Worm (Caenorhabditis elegans): ENCODE data around the gene D2063.1.
A peak's percentile ranks its signal among the peaks of the same experiment; 100 is the strongest.

Gene D2063.1

DNA sequence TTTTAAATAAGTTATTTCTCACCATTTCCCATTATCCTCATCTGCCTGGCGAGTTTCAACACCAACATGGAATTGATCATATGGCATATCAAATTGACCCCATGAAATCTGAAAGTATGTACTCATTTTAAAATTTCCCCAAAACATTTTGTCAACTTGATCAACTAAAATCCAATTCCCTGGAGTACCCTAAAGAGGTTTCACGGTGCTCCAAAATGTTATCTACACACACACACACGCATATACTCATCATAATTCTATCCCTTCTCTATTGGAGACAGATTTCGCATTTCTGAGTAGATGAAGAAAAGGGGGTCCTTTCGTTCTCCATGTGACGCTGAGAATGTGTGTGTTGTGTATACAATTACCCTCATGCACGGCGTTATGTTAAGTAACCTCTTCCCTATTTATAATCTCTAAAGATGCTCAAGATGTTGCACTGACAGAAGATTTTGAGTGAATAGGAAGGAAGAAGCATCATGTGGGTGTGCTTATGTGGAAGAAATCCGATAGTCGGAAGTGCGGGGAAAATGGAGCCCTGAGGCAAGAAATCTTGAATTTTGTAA, 29.2 kb downstream of the D2063.1 start:
- TF ChIP-seq elt-3 (tag; optimal IDR thresholded peaks at IDR 0.05): no peak
- TF ChIP-seq nhr-6 (tag; optimal IDR thresholded peaks at IDR 0.05): no peak
- no peak for TF ChIP-seq unc-62 (GFP tag; optimal IDR thresholded peaks at IDR 0.05)
- no peak for TF ChIP-seq ztf-1 (GFP tag; conservative IDR thresholded peaks at IDR 0.05)
- TF ChIP-seq elt-1 (tag; optimal IDR thresholded peaks at IDR 0.05): no peak

DNA sequence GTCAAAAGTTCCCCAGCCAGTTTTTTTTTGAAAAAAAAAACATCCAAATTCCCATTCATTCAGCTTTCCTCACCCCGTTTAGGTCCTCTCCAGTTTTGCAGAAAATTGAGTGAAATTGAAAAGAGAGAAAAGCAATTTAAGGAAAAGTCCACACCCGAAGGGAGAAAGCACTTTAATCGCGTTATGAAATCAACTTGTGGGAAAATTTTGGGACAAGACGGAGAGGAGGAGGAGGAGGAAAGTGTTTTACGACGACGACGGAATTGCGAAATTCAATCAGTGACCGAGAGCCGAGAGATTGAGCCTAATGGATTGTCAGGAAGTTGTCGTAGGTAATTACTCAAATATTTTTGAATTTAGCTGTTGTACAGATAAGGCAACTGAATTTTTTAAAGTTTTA, 30.4 kb downstream of the D2063.1 start:
- TF ChIP-seq elt-1 (tag; optimal IDR thresholded peaks at IDR 0.05) (no peak), ceh-82 (tag; optimal IDR thresholded peaks at IDR 0.05) (no peak), egl-27 (tag; optimal IDR thresholded peaks at IDR 0.05) (peak; percentile 12), snpc-4 (tag; optimal IDR thresholded peaks at IDR 0.05) (no peak), lsy-2 (tag; optimal IDR thresholded peaks at IDR 0.05) (peak in 1 of 2 experiments; percentile 20), R02D3.7 (tag; optimal IDR thresholded peaks at IDR 0.05) (no peak), nhr-11 (tag; optimal IDR thresholded peaks at IDR 0.05) (no peak), skn-1 (tag; optimal IDR thresholded peaks at IDR 0.05) (no peak), nhr-129 (tag; optimal IDR thresholded peaks at IDR 0.05) (peak; percentile 13), sma-9 (GFP tag; optimal IDR thresholded peaks at IDR 0.05) (peak; percentile 43), sma-9 (tag; optimal IDR thresholded peaks at IDR 0.05) (no peak), ZK546.5 (tag; optimal IDR thresholded peaks at IDR 0.05) (no peak), C34F6.9 (tag; optimal IDR thresholded peaks at IDR 0.05) (peak; percentile 13), crh-2 (tag; optimal IDR thresholded peaks at IDR 0.05) (no peak), nhr-25 (tag; optimal IDR thresholded peaks at IDR 0.05) (no peak), elt-3 (tag; optimal IDR thresholded peaks at IDR 0.05) (no peak), gmeb-1 (tag; optimal IDR thresholded peaks at IDR 0.05) (no peak), unc-55 (GFP tag; optimal IDR thresholded peaks at IDR 0.05) (no peak), nhr-21 (tag; optimal IDR thresholded peaks at IDR 0.05) (no peak), sem-4 (tag; optimal IDR thresholded peaks at IDR 0.05) (peak; percentile 64), mab-5 (tag; optimal IDR thresholded peaks at IDR 0.05) (no peak), ztf-4 (tag; optimal IDR thresholded peaks at IDR 0.05) (no peak), lin-39 (tag; optimal IDR thresholded peaks at IDR 0.05) (no peak), sma-3 (GFP tag; optimal IDR thresholded peaks at IDR 0.05) (no peak)

DNA sequence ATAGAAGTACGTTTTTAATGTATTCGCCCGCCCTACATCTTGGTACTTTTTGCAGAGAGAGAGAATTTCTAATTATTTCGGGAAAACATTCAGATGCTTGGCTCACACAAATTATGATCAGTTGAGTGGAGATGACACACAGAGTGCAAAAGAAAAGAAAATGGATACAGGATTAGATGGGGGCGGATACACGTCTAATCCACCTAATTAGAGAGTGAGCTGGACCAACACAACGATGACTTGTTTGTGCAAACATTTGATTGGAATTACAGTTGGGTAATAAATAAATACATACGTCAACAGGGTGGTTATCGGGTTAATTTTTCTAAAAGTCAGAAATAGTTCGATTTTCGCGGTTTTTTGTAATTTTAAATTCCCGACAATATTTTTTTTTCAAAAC, 32.2 kb downstream of the D2063.1 start:
- TF ChIP-seq nhr-12 (tag; optimal IDR thresholded peaks at IDR 0.05) (no peak), nhr-6 (tag; optimal IDR thresholded peaks at IDR 0.05) (no peak), ztf-4 (tag; optimal IDR thresholded peaks at IDR 0.05) (no peak), ama-1 (optimal IDR thresholded peaks at IDR 0.05) (no peak), lin-13 (GFP tag; optimal IDR thresholded peaks at IDR 0.05) (no peak), ZK546.5 (tag; optimal IDR thresholded peaks at IDR 0.05) (no peak), crh-2 (tag; optimal IDR thresholded peaks at IDR 0.05) (no peak), blmp-1 (tag; optimal IDR thresholded peaks at IDR 0.05; ENCODE audit: insufficient read depth) (no peak), mdl-1 (tag; optimal IDR thresholded peaks at IDR 0.05) (no peak), ztf-11 (tag; optimal IDR thresholded peaks at IDR 0.05) (no peak), lin-11 (tag; optimal IDR thresholded peaks at IDR 0.05) (no peak), nhr-237 (tag; optimal IDR thresholded peaks at IDR 0.05) (no peak), nhr-21 (tag; optimal IDR thresholded peaks at IDR 0.05) (no peak), elt-1 (tag; optimal IDR thresholded peaks at IDR 0.05) (no peak), dmd-4 (tag; optimal IDR thresholded peaks at IDR 0.05) (no peak), nhr-10 (tag; optimal IDR thresholded peaks at IDR 0.05) (no peak)

DNA sequence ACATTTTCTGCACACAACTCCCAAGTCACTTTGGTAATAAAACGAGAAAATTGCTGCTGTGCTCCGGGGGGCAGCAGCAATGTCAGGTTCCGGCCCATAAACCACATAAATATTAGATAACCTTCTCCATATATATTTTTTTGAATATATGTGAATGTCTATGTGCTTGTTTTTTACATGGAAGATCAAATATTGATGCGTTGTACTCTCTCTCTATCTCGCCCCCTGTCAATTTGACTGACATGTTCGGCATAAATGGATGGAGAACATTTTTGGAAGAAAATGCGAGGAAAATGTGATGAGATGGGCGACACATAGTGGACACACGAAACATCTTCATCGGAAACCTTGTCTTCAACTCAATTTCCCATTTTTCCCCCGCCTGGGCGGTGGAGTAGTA, 33.1 kb downstream of the D2063.1 start:
- TF ChIP-seq blmp-1 (tag; optimal IDR thresholded peaks at IDR 0.05; ENCODE audit: insufficient read depth): no peak
- no peak for TF ChIP-seq unc-62 (GFP tag; optimal IDR thresholded peaks at IDR 0.05)
- no peak for TF ChIP-seq dmd-4 (tag; optimal IDR thresholded peaks at IDR 0.05)

DNA sequence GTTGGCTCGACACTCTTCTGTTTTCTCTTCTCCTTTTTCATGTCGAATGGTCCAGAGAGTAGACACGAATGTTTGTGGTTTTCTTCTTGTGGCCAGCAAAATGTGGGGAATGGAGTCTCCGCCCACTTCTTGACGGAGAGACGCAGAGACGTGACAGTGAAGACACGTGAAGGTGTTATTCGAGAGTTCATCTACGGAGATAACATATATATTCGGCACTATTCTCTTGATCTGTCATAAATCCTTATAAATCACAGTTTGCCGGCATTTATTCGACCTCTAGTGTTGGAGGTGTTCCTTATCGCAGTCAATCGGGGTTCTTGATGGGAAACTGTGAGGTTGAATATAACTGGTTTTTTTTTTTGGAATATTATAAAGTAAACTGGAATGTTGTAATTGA, 34.6 kb downstream of the D2063.1 start, which contains the start of gene F32D1.3:
F32D1.3 (minus strand) TSS at position 65 of the 400 bp plus-strand sequence.
- TF ChIP-seq sma-9 (GFP tag; optimal IDR thresholded peaks at IDR 0.05): peak; percentile 53
- no peak for TF ChIP-seq sma-9 (tag; optimal IDR thresholded peaks at IDR 0.05)
- TF ChIP-seq mab-5 (tag; optimal IDR thresholded peaks at IDR 0.05): no peak
- peak; percentile 43 for TF ChIP-seq ceh-16 (tag; optimal IDR thresholded peaks at IDR 0.05)
- no peak for TF ChIP-seq unc-39 (tag; optimal IDR thresholded peaks at IDR 0.05)
- TF ChIP-seq Y55F3AM.14 (GFP tag; optimal IDR thresholded peaks at IDR 0.05): no peak
- peak; percentile 31 for TF ChIP-seq nhr-25 (tag; optimal IDR thresholded peaks at IDR 0.05)
- TF ChIP-seq lin-11 (tag; optimal IDR thresholded peaks at IDR 0.05): no peak
- TF ChIP-seq peb-1 (tag; optimal IDR thresholded peaks at IDR 0.05): no peak
- no peak for TF ChIP-seq unc-55 (GFP tag; optimal IDR thresholded peaks at IDR 0.05)
- no peak for TF ChIP-seq ztf-1 (GFP tag; conservative IDR thresholded peaks at IDR 0.05)
- TF ChIP-seq F13H6.1 (tag; optimal IDR thresholded peaks at IDR 0.05): no peak
- TF ChIP-seq nhr-237 (tag; optimal IDR thresholded peaks at IDR 0.05): no peak
- peak in 1 of 2 experiments; percentile 31 for TF ChIP-seq mdl-1 (tag; optimal IDR thresholded peaks at IDR 0.05)
- no peak for TF ChIP-seq nhr-12 (tag; optimal IDR thresholded peaks at IDR 0.05)
- no peak for TF ChIP-seq gmeb-1 (tag; optimal IDR thresholded peaks at IDR 0.05)
- TF ChIP-seq ama-1 (optimal IDR thresholded peaks at IDR 0.05): no peak
- no peak for TF ChIP-seq ceh-82 (tag; optimal IDR thresholded peaks at IDR 0.05)
- TF ChIP-seq fos-1 (tag; optimal IDR thresholded peaks at IDR 0.05): no peak
- no peak for TF ChIP-seq dmd-4 (tag; optimal IDR thresholded peaks at IDR 0.05)
- no peak for TF ChIP-seq ztf-11 (tag; optimal IDR thresholded peaks at IDR 0.05)
- no peak for TF ChIP-seq lsy-2 (tag; optimal IDR thresholded peaks at IDR 0.05)
- peak; percentile 10 for TF ChIP-seq elt-1 (tag; optimal IDR thresholded peaks at IDR 0.05)
- no peak for TF ChIP-seq sem-4 (tag; optimal IDR thresholded peaks at IDR 0.05)
- TF ChIP-seq lin-13 (GFP tag; optimal IDR thresholded peaks at IDR 0.05): no peak
- TF ChIP-seq crh-2 (tag; optimal IDR thresholded peaks at IDR 0.05): no peak
- TF ChIP-seq ztf-4 (tag; optimal IDR thresholded peaks at IDR 0.05): no peak
- TF ChIP-seq unc-62 (GFP tag; optimal IDR thresholded peaks at IDR 0.05): no peak
